Worm (Caenorhabditis elegans): ENCODE data around the gene R11A8.1.

The R11A8.1 gene

DNA sequence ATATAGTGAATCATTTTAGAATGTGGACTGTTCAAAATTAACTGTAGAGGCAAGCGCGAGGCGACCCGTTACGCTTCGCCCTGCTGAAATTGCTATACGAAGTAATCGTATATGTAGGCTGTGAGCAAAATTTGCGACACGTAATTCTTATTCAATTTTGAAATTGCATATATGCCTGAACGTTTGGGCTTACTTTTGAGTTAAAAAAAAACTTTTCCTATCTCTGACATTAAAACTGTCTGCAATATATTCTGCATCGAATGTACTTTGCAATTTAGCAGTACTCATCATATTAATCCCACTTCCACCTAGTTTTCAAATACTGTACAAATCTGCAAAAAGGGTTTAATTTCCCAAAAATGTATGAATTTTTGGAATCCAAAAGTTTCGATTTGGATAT lies 10.0 kb downstream of the R11A8.1 start:
- TF ChIP-seq Y105C5A.15 (GFP tag; IDR thresholded peaks at IDR 0.05) (no peak), aha-1 (tag) (peak; percentile 92)

DNA sequence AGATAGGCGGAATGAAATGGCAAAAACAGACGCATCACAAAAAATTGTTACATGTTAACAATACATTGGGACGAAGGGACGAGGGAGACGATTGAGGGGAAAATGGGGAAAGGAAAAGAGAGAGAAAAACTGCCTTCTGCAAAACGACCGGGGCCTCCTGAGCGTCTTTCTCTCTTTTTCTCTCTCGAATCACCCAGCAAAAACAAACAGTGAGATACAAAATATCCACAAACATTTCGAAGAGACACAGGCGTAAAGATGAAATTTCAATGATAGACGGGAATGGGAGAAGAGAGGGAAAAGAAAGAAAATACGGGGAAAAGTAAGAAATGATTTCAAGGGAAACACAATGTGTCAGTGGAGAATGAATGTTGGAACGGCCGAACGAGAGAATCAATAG lies 11.0 kb downstream of the R11A8.1 start:
- TF ChIP-seq T26A8.4 (GFP tag; IDR thresholded peaks at IDR 0.05) = no peak
- TF ChIP-seq pqm-1 (tag; optimal IDR thresholded peaks at IDR 0.05) = no peak
- no peak for TF ChIP-seq zip-2 (tag; optimal IDR thresholded peaks at IDR 0.05)
- peak; percentile 26 for TF ChIP-seq nhr-11 (tag; optimal IDR thresholded peaks at IDR 0.05)
- TF ChIP-seq hlh-11 (tag; optimal IDR thresholded peaks at IDR 0.05) = peak; percentile 67
- no peak for TF ChIP-seq set-16 (GFP tag; IDR thresholded peaks at IDR 0.05)
- peak; percentile 21 for TF ChIP-seq nhr-77 (tag; optimal IDR thresholded peaks at IDR 0.05)
- peak; percentile 85 for TF ChIP-seq dve-1 (tag; optimal IDR thresholded peaks at IDR 0.05; ENCODE audit: insufficient read depth)
- no peak for TF ChIP-seq mxl-2 (GFP tag; conservative IDR thresholded peaks at IDR 0.05)
- no peak for TF ChIP-seq mdt-29 (GFP tag; IDR thresholded peaks at IDR 0.05)
- no peak for TF ChIP-seq aha-1 (tag)
- no peak for TF ChIP-seq ztf-7 (tag; optimal IDR thresholded peaks at IDR 0.05)
- no peak for TF ChIP-seq lin-15B (tag; optimal IDR thresholded peaks at IDR 0.05)
- TF ChIP-seq unc-130 (GFP tag; optimal IDR thresholded peaks at IDR 0.05) = no peak
- TF ChIP-seq madf-5 (GFP tag; IDR thresholded peaks at IDR 0.05) = no peak
- TF ChIP-seq hif-1 (tag; optimal IDR thresholded peaks at IDR 0.05) = peak in 1 of 2 experiments; percentile 19
- TF ChIP-seq tra-1 (GFP tag; IDR thresholded peaks at IDR 0.05) = no peak
- TF ChIP-seq ctbp-1 (GFP tag; IDR thresholded peaks at IDR 0.05) = 0 out of 2 replicates have a peak, but pooled peaks have one; percentile 14
- TF ChIP-seq zip-11 (GFP tag; IDR thresholded peaks at IDR 0.05) = no peak
- peak; percentile 45 for TF ChIP-seq nhr-28 (tag; optimal IDR thresholded peaks at IDR 0.05)
- TF ChIP-seq daf-8 (GFP tag; IDR thresholded peaks at IDR 0.05) = no peak
- TF ChIP-seq daf-16 (GFP tag; optimal IDR thresholded peaks at IDR 0.05) = peak in 1 of 2 experiments; percentile 26
- peak; percentile 11 for TF ChIP-seq daf-16 (tag; optimal IDR thresholded peaks at IDR 0.05)
- peak; percentile 34 for TF ChIP-seq ama-1 (optimal IDR thresholded peaks at IDR 0.05)
- no peak for TF ChIP-seq mes-2 (tag; optimal IDR thresholded peaks at IDR 0.05; ENCODE audit: poor library complexity, severe bottlenecking)
- TF ChIP-seq Y48G9A.11 (GFP tag; IDR thresholded peaks at IDR 0.05) = no peak
- TF ChIP-seq ceh-82 (tag; optimal IDR thresholded peaks at IDR 0.05) = no peak
- TF ChIP-seq F37D6.2 (tag; optimal IDR thresholded peaks at IDR 0.05) = no peak
- peak in 1 of 2 experiments; percentile 57 for TF ChIP-seq lsy-2 (tag; optimal IDR thresholded peaks at IDR 0.05)
- no peak for TF ChIP-seq gei-8 (GFP tag; optimal IDR thresholded peaks at IDR 0.05)
- TF ChIP-seq lin-39 (tag; optimal IDR thresholded peaks at IDR 0.05) = no peak
- no peak for TF ChIP-seq ceh-62 (tag; optimal IDR thresholded peaks at IDR 0.05)
- no peak for TF ChIP-seq spr-1 (tag; optimal IDR thresholded peaks at IDR 0.05)
- TF ChIP-seq ceh-20 (GFP tag; IDR thresholded peaks at IDR 0.05) = no peak
- TF ChIP-seq ZK337.2 (GFP tag; IDR thresholded peaks at IDR 0.05) = no peak
- TF ChIP-seq snpc-4 (tag; optimal IDR thresholded peaks at IDR 0.05) = no peak
- TF ChIP-seq F49E8.2 (tag; optimal IDR thresholded peaks at IDR 0.05; ENCODE audit: borderline replicate concordance) = no peak
- TF ChIP-seq pha-4 (GFP tag; IDR thresholded peaks at IDR 0.05) = no peak
- TF ChIP-seq pha-4 (tag; optimal IDR thresholded peaks at IDR 0.05) = no peak
- TF ChIP-seq Y105C5A.15 (GFP tag; IDR thresholded peaks at IDR 0.05) = no peak
- TF ChIP-seq lin-29 (GFP tag; IDR thresholded peaks at IDR 0.05) = no peak
- no peak for TF ChIP-seq lir-3 (tag; optimal IDR thresholded peaks at IDR 0.05)
- no peak for TF ChIP-seq nhr-10 (tag; optimal IDR thresholded peaks at IDR 0.05)
- TF ChIP-seq mep-1 (tag; optimal IDR thresholded peaks at IDR 0.05) = peak; percentile 54
- no peak for TF ChIP-seq nhr-48 (tag; optimal IDR thresholded peaks at IDR 0.05)
- no peak for TF ChIP-seq dpl-1 (GFP tag; optimal IDR thresholded peaks at IDR 0.05)
- TF ChIP-seq dmd-6 (GFP tag; IDR thresholded peaks at IDR 0.05) = no peak
- no peak for TF ChIP-seq ztf-11 (tag; optimal IDR thresholded peaks at IDR 0.05)
- no peak for TF ChIP-seq vab-7 (GFP tag; IDR thresholded peaks at IDR 0.05)
- TF ChIP-seq nhr-25 (tag; optimal IDR thresholded peaks at IDR 0.05; ENCODE audit: borderline replicate concordance, insufficient read depth) = no peak
- TF ChIP-seq Y5F2A.4 (GFP tag; optimal IDR thresholded peaks at IDR 0.05) = no peak

Data from whole organism, L4 larva.